Fruit fly (Drosophila melanogaster): ENCODE results near the gene CaBP1.

- TF ChIP-seq cic (GFP tag; optimal IDR thresholded peaks at IDR 0.05) (no peak), ovo (GFP tag; optimal IDR thresholded peaks at IDR 0.05) (no peak), Clk (GFP tag; optimal IDR thresholded peaks at IDR 0.05) (no peak), CG11617 (GFP tag; optimal IDR thresholded peaks at IDR 0.05) (no peak), CG14711 (tag; optimal IDR thresholded peaks at IDR 0.05) (no peak), CG33017 (tag; optimal IDR thresholded peaks at IDR 0.05) (no peak), toe (GFP tag; optimal IDR thresholded peaks at IDR 0.05) (no peak), CG12768 (GFP tag; optimal IDR thresholded peaks at IDR 0.05) (no peak), CG7101 (tag; optimal IDR thresholded peaks at IDR 0.05) (no peak), Crg-1 (GFP tag; optimal IDR thresholded peaks at IDR 0.05) (no peak), cnc (optimal IDR thresholded peaks at IDR 0.05) (no peak), pad (GFP tag; optimal IDR thresholded peaks at IDR 0.05) (no peak)
Measured at dm6 chr2L:16321209-16321608, 35.3 kb downstream of the CaBP1 start.
